Fruit fly (Drosophila melanogaster) whole organism, prepupa: ENCODE data around the gene Hr4.
A peak's percentile ranks its signal among the peaks of the same experiment; 100 is the strongest.

ENCODE experiments used
- CG10631 ChIP-seq: fragments of 200-800 bp; sonication (Bioruptor generic); optimal IDR thresholded peaks from 2 replicates; lab custom pipeline; 2016; ENCODE audit warnings: missing biosample characterization, missing genetic modification characterization
- CG10669 ChIP-seq: fragments of 200-800 bp; sonication (Bioruptor generic); optimal IDR thresholded peaks from 3 replicates; lab custom pipeline; 2018; ENCODE audit warnings: missing biosample characterization, mild to moderate bottlenecking, missing genetic modification characterization, moderate library complexity
- CG11294 ChIP-seq: fragments of 200-800 bp; sonication (Bioruptor generic); IDR thresholded peaks from 2 replicates; pipeline ENCODE4 v1.3.6; 2022; ENCODE audit warnings: missing biosample characterization, missing genetic modification characterization
- CG11762 ChIP-seq: fragments of 200-800 bp; sonication (Bioruptor generic); optimal IDR thresholded peaks from 3 replicates; lab custom pipeline; 2016; ENCODE audit warnings: missing biosample characterization, missing genetic modification characterization; ENCODE audit not compliant: insufficient read depth
- CG15336 ChIP-seq: fragments of 200-800 bp; sonication (Bioruptor generic); IDR thresholded peaks from 2 replicates; pipeline ENCODE4 v1.3.6; 2022; ENCODE audit warnings: missing biosample characterization, missing genetic modification characterization
- CG1621 ChIP-seq: fragments of 200-800 bp; sonication (Bioruptor generic); optimal IDR thresholded peaks from 3 replicates; lab custom pipeline; 2018; ENCODE audit warnings: missing biosample characterization, mild to moderate bottlenecking, missing genetic modification characterization
- CG32006 ChIP-seq: fragments of 200-800 bp; sonication (Bioruptor generic); optimal IDR thresholded peaks from 3 replicates; lab custom pipeline; 2017; ENCODE audit warnings: missing biosample characterization, mild to moderate bottlenecking, missing genetic modification characterization
- CG3919 ChIP-seq: fragments of 200-800 bp; sonication (Bioruptor generic); optimal IDR thresholded peaks from 3 replicates; lab custom pipeline; 2016; ENCODE audit warnings: missing biosample characterization, missing genetic modification characterization
- CG4318 ChIP-seq: fragments of 200-800 bp; sonication (Bioruptor generic); optimal IDR thresholded peaks from 3 replicates; lab custom pipeline; 2017; ENCODE audit warnings: missing biosample characterization, mild to moderate bottlenecking, missing genetic modification characterization
- CG6163 ChIP-seq: fragments of 200-800 bp; sonication (Bioruptor generic); IDR thresholded peaks from 3 replicates; pipeline ENCODE4 v1.3.6; 2022; ENCODE audit warnings: missing biosample characterization, missing genetic modification characterization
- CG6276 ChIP-seq: fragments of 200-800 bp; sonication (Bioruptor generic); optimal IDR thresholded peaks from 2 replicates; lab custom pipeline; 2017; ENCODE audit warnings: missing biosample characterization, mild to moderate bottlenecking, missing genetic modification characterization
- CG6792 ChIP-seq: fragments of 200-800 bp; sonication (Bioruptor generic); optimal IDR thresholded peaks from 3 replicates; lab custom pipeline; 2016; ENCODE audit warnings: missing biosample characterization, missing genetic modification characterization
- CG6854 ChIP-seq: fragments of 200-800 bp; sonication (Bioruptor generic); optimal IDR thresholded peaks from 2 replicates; lab custom pipeline; 2017; ENCODE audit warnings: missing biosample characterization, mild to moderate bottlenecking, missing genetic modification characterization
- CG8119 ChIP-seq: fragments of 200-800 bp; sonication (Bioruptor generic); IDR thresholded peaks from 3 replicates; pipeline ENCODE4 v1.3.6; 2022; ENCODE audit warnings: missing biosample characterization, missing genetic modification characterization
- CG9139 ChIP-seq: fragments of 200-800 bp; sonication (Bioruptor generic); optimal IDR thresholded peaks from 3 replicates; lab custom pipeline; 2017; ENCODE audit warnings: missing biosample characterization, mild to moderate bottlenecking, missing genetic modification characterization
- Eip78C ChIP-seq: fragments of 200-800 bp; sonication (Bioruptor generic); peaks from one replicate; lab custom pipeline; 2016; ENCODE audit warnings: missing biosample characterization, missing genetic modification characterization
- Ets96B ChIP-seq: fragments of 200-800 bp; optimal IDR thresholded peaks from 2 replicates; lab custom pipeline; 2019; ENCODE audit warnings: missing biosample characterization, mild to moderate bottlenecking, missing genetic modification characterization, moderate library complexity
- Gug ChIP-seq: fragments of 200-800 bp; sonication (Bioruptor generic); IDR thresholded peaks from 2 replicates; pipeline ENCODE4 v1.3.6; 2022; ENCODE audit warnings: missing biosample characterization, missing genetic modification characterization
- Hr38 ChIP-seq: sonication (Bioruptor generic); optimal IDR thresholded peaks from 2 replicates; lab custom pipeline; 2016; ENCODE audit warnings: missing biosample characterization, missing genetic modification characterization
- Hr39 ChIP-seq: fragments of 200-800 bp; sonication (Bioruptor generic); optimal IDR thresholded peaks from 2 replicates; lab custom pipeline; 2016; ENCODE audit warnings: missing biosample characterization, missing genetic modification characterization
- Hr4 ChIP-seq: fragments of 200-800 bp; sonication (Bioruptor generic); optimal IDR thresholded peaks from 3 replicates; lab custom pipeline; 2016; ENCODE audit warnings: missing biosample characterization, missing genetic modification characterization
- Lpt ChIP-seq: fragments of 200-800 bp; sonication (Bioruptor generic); optimal IDR thresholded peaks from 3 replicates; lab custom pipeline; 2016; ENCODE audit warnings: missing biosample characterization, missing genetic modification characterization
- Met ChIP-seq: fragments of 200-800 bp; sonication (Bioruptor generic); optimal IDR thresholded peaks from 3 replicates; lab custom pipeline; 2016; ENCODE audit warnings: missing biosample characterization, missing genetic modification characterization
- OdsH ChIP-seq: fragments of 200-800 bp; sonication (Bioruptor generic); optimal IDR thresholded peaks from 3 replicates; lab custom pipeline; 2016; ENCODE audit warnings: missing biosample characterization, missing genetic modification characterization
- Smox ChIP-seq: fragments of 200-800 bp; sonication (Bioruptor generic); optimal IDR thresholded peaks from 3 replicates; lab custom pipeline; 2016; ENCODE audit warnings: missing biosample characterization, missing genetic modification characterization
- Sox102F ChIP-seq: fragments of 200-800 bp; sonication (Bioruptor generic); optimal IDR thresholded peaks from 2 replicates; lab custom pipeline; 2016; ENCODE audit warnings: missing biosample characterization, mild to moderate bottlenecking, missing genetic modification characterization
- Sox14 ChIP-seq: fragments of 200-800 bp; sonication (Bioruptor generic); optimal IDR thresholded peaks from 3 replicates; lab custom pipeline; 2016; ENCODE audit warnings: missing biosample characterization, missing genetic modification characterization
- Sox15 ChIP-seq: fragments of 200-800 bp; sonication (Bioruptor generic); optimal IDR thresholded peaks from 3 replicates; lab custom pipeline; 2016; ENCODE audit warnings: missing biosample characterization, missing genetic modification characterization
- achi ChIP-seq: fragments of 200-800 bp; sonication (Bioruptor generic); optimal IDR thresholded peaks from 3 replicates; lab custom pipeline; 2016; ENCODE audit warnings: missing biosample characterization, missing genetic modification characterization
- acj6 ChIP-seq: fragments of 200-800 bp; sonication (Bioruptor generic); optimal IDR thresholded peaks from 3 replicates; lab custom pipeline; 2016; ENCODE audit warnings: missing biosample characterization, missing genetic modification characterization
- cyc ChIP-seq: fragments of 200-800 bp; sonication (Bioruptor generic); optimal IDR thresholded peaks from 3 replicates; lab custom pipeline; 2016; ENCODE audit warnings: missing biosample characterization, missing genetic modification characterization
- eg ChIP-seq: fragments of 200-800 bp; sonication (Bioruptor generic); IDR thresholded peaks from 3 replicates; pipeline ENCODE4 v1.3.6; 2022; ENCODE audit warnings: missing biosample characterization, missing genetic modification characterization
- esn ChIP-seq: fragments of 200-800 bp; sonication (Bioruptor generic); optimal IDR thresholded peaks from 2 replicates; lab custom pipeline; 2016; ENCODE audit warnings: missing biosample characterization, mild to moderate bottlenecking, missing genetic modification characterization, moderate library complexity
- fd59A ChIP-seq: fragments of 200-800 bp; sonication (Bioruptor generic); optimal IDR thresholded peaks from 2 replicates; lab custom pipeline; 2017; ENCODE audit warnings: missing biosample characterization, mild to moderate bottlenecking, missing genetic modification characterization, missing genetic modification reagents
- fkh ChIP-seq: fragments of 200-800 bp; sonication (Bioruptor generic); optimal IDR thresholded peaks from 3 replicates; lab custom pipeline; 2017; ENCODE audit warnings: missing biosample characterization, mild to moderate bottlenecking, missing genetic modification characterization, moderate library complexity
- net ChIP-seq: fragments of 200-800 bp; sonication (Bioruptor generic); optimal IDR thresholded peaks from 3 replicates; lab custom pipeline; 2016; ENCODE audit warnings: missing biosample characterization, missing genetic modification characterization
- pdm3 ChIP-seq: fragments of 200-800 bp; sonication (Bioruptor generic); optimal IDR thresholded peaks from 3 replicates; lab custom pipeline; 2016; ENCODE audit warnings: missing biosample characterization, missing genetic modification characterization
- ss ChIP-seq, 2 experiments: fragments of 200-800 bp; sonication (Bioruptor generic); optimal IDR thresholded peaks; 2 replicates in 1 of 2; 3 replicates in 1 of 2; lab custom pipeline; 2017 to 2018; ENCODE audit warnings: mild to moderate bottlenecking in 2 of 2, missing biosample characterization in 2 of 2, missing genetic modification characterization in 2 of 2, moderate library complexity in 1 of 2
- topi ChIP-seq: fragments of 200-800 bp; sonication (Bioruptor generic); optimal IDR thresholded peaks from 3 replicates; lab custom pipeline; 2016; ENCODE audit warnings: missing biosample characterization, missing genetic modification characterization
- vri ChIP-seq: fragments of 200-800 bp; sonication (Bioruptor generic); optimal IDR thresholded peaks from 3 replicates; lab custom pipeline; 2016; ENCODE audit warnings: missing biosample characterization, mild to moderate bottlenecking, missing genetic modification characterization

Gene Hr4

DNA sequence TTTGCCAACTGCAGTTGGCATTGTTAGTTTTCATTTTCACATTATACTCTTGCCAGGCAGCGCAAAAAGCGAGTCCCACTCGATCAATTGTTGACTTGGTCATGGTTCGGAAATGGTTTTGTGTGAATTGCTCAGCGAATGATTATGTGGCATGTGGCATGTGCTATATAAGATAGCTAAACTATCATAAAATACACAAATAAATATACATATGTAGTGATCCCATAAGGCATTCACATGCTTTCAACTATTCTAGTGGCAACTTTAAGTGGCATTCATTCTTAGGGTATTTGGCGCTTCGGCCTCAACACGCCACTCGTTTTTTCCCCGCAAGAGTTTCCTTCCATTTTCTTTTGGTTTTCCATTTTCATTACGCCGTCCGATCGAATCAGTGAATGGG, 37.3 kb downstream of the Hr4 start (continued):
- TF ChIP-seq Sox14 (GFP tag; lab: Kevin White, UChicago) (no peak), CG9139 (GFP tag; lab: Kevin White, UChicago) (no peak), CG6792 (no peak), CG11762 (no peak), CG10669 (GFP tag; lab: Kevin White, UChicago) (no peak), CG10631 (GFP tag; lab: Kevin White, UChicago) (no peak), CG11294 (GFP tag; lab: Robert Waterston, UW) (peak; percentile 52; the same call in 1 of the 2 replicates), CG4318 (GFP tag; lab: Kevin White, UChicago) (peak; percentile 78), esn (no peak), Hr38 (GFP tag; lab: Kevin White, UChicago) (no peak), net (GFP tag; lab: Kevin White, UChicago) (no peak), fkh (GFP tag; lab: Kevin White, UChicago) (no peak), Ets96B (tag; lab: Kevin White, UChicago) (no peak), Eip78C (peak; percentile 68), CG6854 (GFP tag; lab: Kevin White, UChicago) (no peak), ss (GFP tag; optimal IDR thresholded peaks at IDR 0.05; lab: Kevin White, UChicago) (no peak), Hr39 (GFP tag; lab: Kevin White, UChicago) (no peak), fd59A (GFP tag; lab: Kevin White, UChicago) (no peak), Hr4 (GFP tag; lab: Kevin White, UChicago) (peak; percentile 83), pdm3 (GFP tag; lab: Kevin White, UChicago) (peak; percentile 34), CG3919 (GFP tag; lab: Kevin White, UChicago) (peak; percentile 17), CG6163 (0 out of 3 replicates have a peak, but pooled peaks have one; percentile 11), CG8119 (GFP tag; lab: Robert Waterston, UW) (peak; percentile 83)

DNA sequence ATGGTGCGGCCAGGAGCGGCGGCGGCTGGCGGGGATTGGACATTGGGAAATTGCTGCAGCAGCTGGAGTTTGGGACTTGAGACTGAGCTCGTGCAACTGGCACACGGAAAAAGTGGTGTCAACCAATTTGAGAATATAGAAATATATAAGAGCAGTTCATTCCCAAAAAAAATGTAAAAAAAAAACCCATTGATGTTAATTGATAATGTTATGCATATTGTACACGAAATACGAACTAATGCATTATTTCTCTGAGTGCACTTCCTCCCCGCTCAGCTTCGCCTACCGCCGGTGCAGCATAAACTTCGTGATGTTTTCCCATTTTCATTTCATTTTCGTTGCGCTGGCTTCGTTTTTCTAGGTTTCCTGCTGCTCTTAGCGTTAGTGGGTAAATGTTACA, 37.9 kb downstream of the Hr4 start:
- TF ChIP-seq Met (GFP tag; lab: Kevin White, UChicago) (no peak), Lpt (GFP tag; lab: Kevin White, UChicago) (peak; percentile 8), topi (GFP tag; lab: Kevin White, UChicago) (no peak), achi (GFP tag; lab: Kevin White, UChicago) (peak; percentile 7), acj6 (GFP tag; lab: Kevin White, UChicago) (peak; percentile 9), fd59A (GFP tag; lab: Kevin White, UChicago) (no peak), Sox15 (GFP tag; lab: Kevin White, UChicago) (no peak), CG4318 (GFP tag; lab: Kevin White, UChicago) (peak; percentile 56), Sox102F (GFP tag; lab: Kevin White, UChicago) (no peak), CG8119 (GFP tag; lab: Robert Waterston, UW) (peak; percentile 85), cyc (no peak), CG15336 (GFP tag; lab: Robert Waterston, UW) (peak; percentile 90), CG10631 (GFP tag; lab: Kevin White, UChicago) (peak; percentile 6), CG32006 (GFP tag; lab: Kevin White, UChicago) (peak; percentile 63), CG6163 (peak; percentile 74), eg (peak; percentile 89), ss (GFP tag; optimal IDR thresholded peaks at IDR 0.05; lab: Kevin White, UChicago) (no peak), Hr4 (GFP tag; lab: Kevin White, UChicago) (peak; percentile 74), OdsH (peak; percentile 18), CG6792 (no peak), CG6276 (GFP tag; lab: Kevin White, UChicago) (peak; percentile 75), net (GFP tag; lab: Kevin White, UChicago) (peak; percentile 4), vri (no peak), pdm3 (GFP tag; lab: Kevin White, UChicago) (peak; percentile 38), CG1621 (no peak), CG11294 (GFP tag; lab: Robert Waterston, UW) (no peak; the same call in 1 of the 2 replicates), Eip78C (peak; percentile 21), CG9139 (GFP tag; lab: Kevin White, UChicago) (no peak), Gug (peak; percentile 68), Smox (GFP tag; lab: Kevin White, UChicago) (no peak)
- TF ChIP-seq, all 60 proteins: peak for 17
